Fruit fly (Drosophila melanogaster) whole organism, wandering third instar larva: ENCODE data around the gene CG2964.

Experiments used
- Abd-B ChIP-seq: fragments of >200 bp; optimal IDR thresholded peaks from 2 replicates; lab custom pipeline; 2017; ENCODE audit warnings: missing biosample characterization, missing genetic modification characterization
- CG32264 ChIP-seq: fragments of 200-800 bp; sonication (Bioruptor generic); optimal IDR thresholded peaks from 2 replicates; lab custom pipeline; 2016; ENCODE audit warnings: missing biosample characterization, missing genetic modification characterization
- CG9705 ChIP-seq: fragments of 200-800 bp; sonication (Bioruptor generic); optimal IDR thresholded peaks from 2 replicates; lab custom pipeline; 2018; ENCODE audit warnings: missing biosample characterization, mild to moderate bottlenecking, missing genetic modification characterization
- CrebA ChIP-seq: fragments of 200-800 bp; sonication (Bioruptor generic); optimal IDR thresholded peaks from 2 replicates; lab custom pipeline; 2016; ENCODE audit warnings: missing biosample characterization, mild to moderate bottlenecking, missing genetic modification characterization, borderline replicate concordance
- Dfd ChIP-seq: fragments of >200 bp; optimal IDR thresholded peaks from 2 replicates; lab custom pipeline; 2017; ENCODE audit warnings: missing biosample characterization, missing genetic modification characterization
- Dif ChIP-seq: fragments of 200-275, 200-300 bp; sonication (Bioruptor generic); optimal IDR thresholded peaks from 2 replicates; lab custom pipeline; 2018; ENCODE audit warnings: missing biosample characterization, missing genetic modification characterization; ENCODE audit not compliant: partially characterized antibody
- GATAd ChIP-seq: sonication (Bioruptor generic); optimal IDR thresholded peaks from 2 replicates; lab custom pipeline; 2016; ENCODE audit warnings: missing biosample characterization, missing genetic modification characterization
- HLH106 ChIP-seq: fragments of 200-800 bp; optimal IDR thresholded peaks from 3 replicates; lab custom pipeline; 2019; ENCODE audit warnings: missing biosample characterization, mild to moderate bottlenecking, missing genetic modification characterization, moderate library complexity
- Hnf4 ChIP-seq: fragments of 200-800 bp; sonication (Bioruptor generic); optimal IDR thresholded peaks from 2 replicates; lab custom pipeline; 2016; ENCODE audit warnings: missing biosample characterization, mild to moderate bottlenecking, missing genetic modification characterization
- Hr78 ChIP-seq: fragments of >200 bp; optimal IDR thresholded peaks from 2 replicates; lab custom pipeline; 2017; ENCODE audit warnings: missing biosample characterization, missing genetic modification characterization
- Hr83 ChIP-seq: fragments of 200-300 bp; sonication (Bioruptor generic); optimal IDR thresholded peaks from 2 replicates; lab custom pipeline; 2016; ENCODE audit warnings: missing biosample characterization, mild to moderate bottlenecking, missing genetic modification characterization, moderate library complexity; ENCODE audit not compliant: poor library complexity, severe bottlenecking
- Jra ChIP-seq: sonication (Bioruptor generic); optimal IDR thresholded peaks from 2 replicates; lab custom pipeline; 2016; ENCODE audit warnings: missing biosample characterization, missing genetic modification characterization
- Mio ChIP-seq: sonication (Bioruptor generic); optimal IDR thresholded peaks from 2 replicates; lab custom pipeline; 2016; ENCODE audit warnings: missing biosample characterization, missing genetic modification characterization
- Myc ChIP-seq: fragments of >200 bp; optimal IDR thresholded peaks from 2 replicates; lab custom pipeline; 2017
- N ChIP-seq: fragments of >200 bp; optimal IDR thresholded peaks from 2 replicates; lab custom pipeline; 2018; ENCODE audit warnings: missing biosample characterization, missing external identifiers, missing genetic modification characterization
- OdsH ChIP-seq: fragments of 200-800 bp; sonication (Bioruptor generic); optimal IDR thresholded peaks from 2 replicates; lab custom pipeline; 2016; ENCODE audit warnings: missing biosample characterization, mild to moderate bottlenecking, missing genetic modification characterization
- Rel ChIP-seq, 2 experiments: fragments of 200-800 bp; sonication (Bioruptor generic) in 1 of 2; optimal IDR thresholded peaks; 2 replicates in 1 of 2; 3 replicates in 1 of 2; lab custom pipeline; 2016 to 2019; ENCODE audit warnings: mild to moderate bottlenecking in 2 of 2, missing biosample characterization in 2 of 2, missing genetic modification characterization in 2 of 2, moderate library complexity in 1 of 2
- Sp1 ChIP-seq: fragments of 200-800 bp; sonication (Bioruptor generic); optimal IDR thresholded peaks from 3 replicates; lab custom pipeline; 2019; ENCODE audit warnings: missing biosample characterization, mild to moderate bottlenecking, missing genetic modification characterization, moderate library complexity
- Vsx2 ChIP-seq: fragments of 200-300, 225-300 bp; sonication (Bioruptor generic); optimal IDR thresholded peaks from 2 replicates; lab custom pipeline; 2018; ENCODE audit warnings: missing biosample characterization, missing genetic modification characterization; ENCODE audit not compliant: partially characterized antibody
- br ChIP-seq: fragments of 200-800 bp; sonication (Bioruptor generic); optimal IDR thresholded peaks from 2 replicates; lab custom pipeline; 2016; ENCODE audit warnings: missing biosample characterization, missing genetic modification characterization
- brk ChIP-seq: fragments of 200-800 bp; sonication (Bioruptor generic); optimal IDR thresholded peaks from 2 replicates; lab custom pipeline; 2016; ENCODE audit warnings: missing biosample characterization, mild to moderate bottlenecking, missing genetic modification characterization
- dl ChIP-seq, 2 experiments: fragments of 175-275, 200-275 bp in 1 of 2; fragments of 200-275 bp in 1 of 2; sonication (Bioruptor generic); optimal IDR thresholded peaks; lab custom pipeline; 2018; ENCODE audit warnings: mild to moderate bottlenecking in 2 of 2, missing biosample characterization in 2 of 2, missing genetic modification characterization in 2 of 2, moderate library complexity in 2 of 2; ENCODE audit not compliant: partially characterized antibody in 2 of 2, insufficient read depth in 1 of 2
- dsf ChIP-seq: sonication (Bioruptor generic); optimal IDR thresholded peaks from 2 replicates; lab custom pipeline; 2016; ENCODE audit warnings: missing biosample characterization, missing genetic modification characterization, borderline replicate concordance
- ey ChIP-seq: fragments of 200-800 bp; sonication (Bioruptor generic); optimal IDR thresholded peaks from 2 replicates; lab custom pipeline; 2016; ENCODE audit warnings: missing biosample characterization, missing genetic modification characterization
- foxo ChIP-seq, 2 experiments: fragments of 200-800 bp; sonication (Bioruptor generic); optimal IDR thresholded peaks; 2 replicates in 1 of 2; 3 replicates in 1 of 2; lab custom pipeline; 2016 to 2017; ENCODE audit warnings: missing biosample characterization in 2 of 2, missing genetic modification characterization in 2 of 2
- fru ChIP-seq: fragments of 200-800 bp; sonication (Bioruptor generic); optimal IDR thresholded peaks from 3 replicates; lab custom pipeline; 2016; ENCODE audit warnings: missing biosample characterization, mild to moderate bottlenecking, missing genetic modification characterization
- h ChIP-seq: fragments of 200-800 bp; sonication (Bioruptor generic); optimal IDR thresholded peaks from 3 replicates; lab custom pipeline; 2016; ENCODE audit warnings: missing biosample characterization, mild to moderate bottlenecking, missing genetic modification characterization
- jim ChIP-seq: fragments of 175-275, 200-325 bp; sonication (Bioruptor generic); optimal IDR thresholded peaks from 2 replicates; lab custom pipeline; 2016; ENCODE audit warnings: missing biosample characterization, mild to moderate bottlenecking, missing genetic modification characterization
- lola ChIP-seq: fragments of >200 bp; optimal IDR thresholded peaks from 2 replicates; lab custom pipeline; 2017; ENCODE audit warnings: missing biosample characterization, missing genetic modification characterization
- pan ChIP-seq: fragments of >200 bp; optimal IDR thresholded peaks from 2 replicates; lab custom pipeline; 2017
- psq ChIP-seq: fragments of 200-800 bp; sonication (Bioruptor generic); optimal IDR thresholded peaks from 3 replicates; lab custom pipeline; 2017; ENCODE audit warnings: missing biosample characterization, mild to moderate bottlenecking, missing genetic modification characterization, moderate library complexity
- rgr ChIP-seq: fragments of 200-800 bp; sonication (Bioruptor generic); optimal IDR thresholded peaks from 3 replicates; lab custom pipeline; 2016; ENCODE audit warnings: missing biosample characterization, mild to moderate bottlenecking, missing genetic modification characterization
- sage ChIP-seq: fragments of 200-800 bp; sonication (Bioruptor generic); optimal IDR thresholded peaks from 2 replicates; lab custom pipeline; 2016; ENCODE audit warnings: missing biosample characterization, mild to moderate bottlenecking, missing genetic modification characterization
- sv ChIP-seq: fragments of 200-800 bp; sonication (Bioruptor generic); optimal IDR thresholded peaks from 3 replicates; lab custom pipeline; 2016; ENCODE audit warnings: missing biosample characterization, missing genetic modification characterization
- tai ChIP-seq: sonication (Bioruptor generic); optimal IDR thresholded peaks from 2 replicates; lab custom pipeline; 2016; ENCODE audit warnings: missing biosample characterization, missing genetic modification characterization
- woc ChIP-seq: sonication (Bioruptor generic); optimal IDR thresholded peaks from 2 replicates; lab custom pipeline; 2016; ENCODE audit warnings: missing biosample characterization, mild to moderate bottlenecking, missing genetic modification characterization

CG2964 gene

dm6 chr2L:2847112-2847682, 35.0 kb downstream of the CG2964 start, which contains the start of the genes CG3117 and CG2983:
Gene CG3117, minus strand, starts transcription at chr2L:2847212.
Gene CG2983, plus strand, starts transcription at chr2L:2847632.
- TF ChIP-seq Rel (GFP tag; optimal IDR thresholded peaks at IDR 0.05; lab: Kevin White, UChicago) (no peak), Rel (tag; optimal IDR thresholded peaks at IDR 0.05; lab: Kevin White, UChicago) (peak; percentile 81), br (GFP tag; lab: Kevin White, UChicago) (no peak)

dm6 chr2L:2851589-2851988, 39.4 kb downstream of the CG2964 start:
- TF ChIP-seq foxo (GFP tag; optimal IDR thresholded peaks at IDR 0.05; lab: Kevin White, UChicago) (no peak), N (GFP tag; lab: Kevin White, UChicago) (no peak), woc (GFP tag; lab: Kevin White, UChicago) (no peak), dl (GFP tag; optimal IDR thresholded peaks at IDR 0.05; lab: Kevin White, UChicago; ENCODE audit: insufficient read depth in 1 of 2, partially characterized antibody in 2 of 2) (no peak), Vsx2 (GFP tag; lab: Kevin White, UChicago) (no peak), Hnf4 (no peak), tai (GFP tag; lab: Kevin White, UChicago) (no peak), CG9705 (GFP tag; lab: Kevin White, UChicago) (no peak), Sp1 (no peak), sage (GFP tag; lab: Kevin White, UChicago) (no peak), jim (GFP tag; lab: Kevin White, UChicago) (no peak), Rel (GFP tag; optimal IDR thresholded peaks at IDR 0.05; lab: Kevin White, UChicago) (no peak), Rel (tag; optimal IDR thresholded peaks at IDR 0.05; lab: Kevin White, UChicago) (no peak), Dfd (GFP tag; lab: Kevin White, UChicago) (no peak), fru (no peak), lola (GFP tag; lab: Kevin White, UChicago) (no peak), dsf (GFP tag; lab: Kevin White, UChicago) (no peak), OdsH (GFP tag; lab: Kevin White, UChicago) (no peak), h (GFP tag; lab: Kevin White, UChicago) (no peak), Myc (no peak)

- TF ChIP-seq Myc (peak; percentile 74), N (GFP tag; lab: Kevin White, UChicago) (peak; percentile 50), Dif (GFP tag; lab: Kevin White, UChicago) (no peak), sv (GFP tag; lab: Kevin White, UChicago) (no peak), Hr83 (GFP tag; lab: Kevin White, UChicago) (peak; percentile 8), ey (no peak)
Observed at dm6 chr2L:2855204-2855768, 43.0 kb downstream of the CG2964 start.

dm6 chr2L:2855773-2856615, 43.8 kb downstream of the CG2964 start, which contains the start of the genes CG3104 and RpS21:
Gene CG3104, minus strand, starts transcription at chr2L:2855778.
Gene RpS21, plus strand, starts transcription at chr2L:2856070.
- TF ChIP-seq CG9705 (GFP tag; lab: Kevin White, UChicago) (peak; percentile 88), dl (GFP tag; optimal IDR thresholded peaks at IDR 0.05; lab: Kevin White, UChicago; ENCODE audit: insufficient read depth in 1 of 2, partially characterized antibody in 2 of 2) (no peak), N (GFP tag; lab: Kevin White, UChicago) (no peak), brk (GFP tag; lab: Kevin White, UChicago) (peak; percentile 4), psq (GFP tag; lab: Kevin White, UChicago) (peak; percentile 69), Hnf4 (peak; percentile 83), CrebA (peak; percentile 4), fru (peak; percentile 75), Dfd (GFP tag; lab: Kevin White, UChicago) (no peak), woc (GFP tag; lab: Kevin White, UChicago) (peak; percentile 59), Myc (peak; percentile 78), Mio (peak; percentile 77), h (GFP tag; lab: Kevin White, UChicago) (peak; percentile 84), rgr (GFP tag; lab: Kevin White, UChicago) (peak; percentile 91), dsf (GFP tag; lab: Kevin White, UChicago) (no peak), Vsx2 (GFP tag; lab: Kevin White, UChicago) (no peak), GATAd (peak; percentile 51), br (GFP tag; lab: Kevin White, UChicago) (peak; percentile 81), HLH106 (tag; lab: Kevin White, UChicago) (peak; percentile 82), Sp1 (peak; percentile 84), Hr78 (no peak), Jra (GFP tag; lab: Kevin White, UChicago) (peak; percentile 29), ey (peak; percentile 73), Abd-B (GFP tag; lab: Kevin White, UChicago) (no peak), sage (GFP tag; lab: Kevin White, UChicago) (peak; percentile 52), CG32264 (GFP tag; lab: Kevin White, UChicago) (no peak), sv (GFP tag; lab: Kevin White, UChicago) (peak; percentile 70), Hr83 (GFP tag; lab: Kevin White, UChicago) (peak; percentile 87), pan (lab: Kevin White, UChicago) (no peak), foxo (GFP tag; optimal IDR thresholded peaks at IDR 0.05; lab: Kevin White, UChicago) (peak in 1 of 2 experiments; percentile 81), Rel (GFP tag; optimal IDR thresholded peaks at IDR 0.05; lab: Kevin White, UChicago) (no peak), Rel (tag; optimal IDR thresholded peaks at IDR 0.05; lab: Kevin White, UChicago) (peak; percentile 53), tai (GFP tag; lab: Kevin White, UChicago) (peak; percentile 38)
